Fruit fly (Drosophila melanogaster) whole organism, prepupa: ENCODE results near the gene Drgx.

Source experiments
- CG10631 ChIP-seq: fragments of 200-800 bp; sonication (Bioruptor generic); optimal IDR thresholded peaks from 2 replicates; lab custom pipeline; 2016; ENCODE audit warnings: missing biosample characterization, missing genetic modification characterization
- CG10669 ChIP-seq: fragments of 200-800 bp; sonication (Bioruptor generic); optimal IDR thresholded peaks from 3 replicates; lab custom pipeline; 2018; ENCODE audit warnings: missing biosample characterization, mild to moderate bottlenecking, missing genetic modification characterization, moderate library complexity
- CG11902 ChIP-seq: fragments of 200-800 bp; sonication (Bioruptor generic); optimal IDR thresholded peaks from 3 replicates; lab custom pipeline; 2016; ENCODE audit warnings: missing biosample characterization, missing genetic modification characterization
- CG15336 ChIP-seq: fragments of 200-800 bp; sonication (Bioruptor generic); IDR thresholded peaks from 2 replicates; pipeline ENCODE4 v1.3.6; 2022; ENCODE audit warnings: missing biosample characterization, missing genetic modification characterization
- CG1621 ChIP-seq: fragments of 200-800 bp; sonication (Bioruptor generic); optimal IDR thresholded peaks from 3 replicates; lab custom pipeline; 2018; ENCODE audit warnings: missing biosample characterization, mild to moderate bottlenecking, missing genetic modification characterization
- CG16779 ChIP-seq: fragments of 200-800 bp; sonication (Bioruptor generic); optimal IDR thresholded peaks from 3 replicates; lab custom pipeline; 2017; ENCODE audit warnings: missing biosample characterization, mild to moderate bottlenecking, missing genetic modification characterization
- CG3032 ChIP-seq: fragments of 200-800 bp; optimal IDR thresholded peaks from 2 replicates; lab custom pipeline; 2019; ENCODE audit warnings: missing biosample characterization, mild to moderate bottlenecking, missing genetic modification characterization, moderate library complexity
- CG32006 ChIP-seq: fragments of 200-800 bp; sonication (Bioruptor generic); optimal IDR thresholded peaks from 3 replicates; lab custom pipeline; 2017; ENCODE audit warnings: missing biosample characterization, mild to moderate bottlenecking, missing genetic modification characterization
- CG34406 ChIP-seq: fragments of 200-800 bp; sonication (Bioruptor generic); optimal IDR thresholded peaks from 3 replicates; lab custom pipeline; 2016; ENCODE audit warnings: missing biosample characterization, missing genetic modification characterization
- CG3919 ChIP-seq: fragments of 200-800 bp; sonication (Bioruptor generic); optimal IDR thresholded peaks from 3 replicates; lab custom pipeline; 2016; ENCODE audit warnings: missing biosample characterization, missing genetic modification characterization
- CG4318 ChIP-seq: fragments of 200-800 bp; sonication (Bioruptor generic); optimal IDR thresholded peaks from 3 replicates; lab custom pipeline; 2017; ENCODE audit warnings: missing biosample characterization, mild to moderate bottlenecking, missing genetic modification characterization
- CG6276 ChIP-seq: fragments of 200-800 bp; sonication (Bioruptor generic); optimal IDR thresholded peaks from 2 replicates; lab custom pipeline; 2017; ENCODE audit warnings: missing biosample characterization, mild to moderate bottlenecking, missing genetic modification characterization
- CG8119 ChIP-seq: fragments of 200-800 bp; sonication (Bioruptor generic); IDR thresholded peaks from 3 replicates; pipeline ENCODE4 v1.3.6; 2022; ENCODE audit warnings: missing biosample characterization, missing genetic modification characterization
- CG8319 ChIP-seq: fragments of 200-800 bp; sonication (Bioruptor generic); optimal IDR thresholded peaks from 3 replicates; lab custom pipeline; 2016; ENCODE audit warnings: missing biosample characterization, missing genetic modification characterization
- CG8632 ChIP-seq: fragments of 200-800 bp; sonication (Bioruptor generic); optimal IDR thresholded peaks from 3 replicates; lab custom pipeline; 2016; ENCODE audit warnings: missing biosample characterization, missing genetic modification characterization
- Eip75B ChIP-seq: fragments of 200-800 bp; sonication (Bioruptor generic); optimal IDR thresholded peaks from 3 replicates; lab custom pipeline; 2016; ENCODE audit warnings: missing biosample characterization, missing genetic modification characterization
- Eip78C ChIP-seq: fragments of 200-800 bp; sonication (Bioruptor generic); peaks from one replicate; lab custom pipeline; 2016; ENCODE audit warnings: missing biosample characterization, missing genetic modification characterization
- Eip93F ChIP-seq: fragments of 200-800 bp; sonication (Bioruptor generic); optimal IDR thresholded peaks from 2 replicates; lab custom pipeline; 2016; ENCODE audit warnings: missing biosample characterization, mild to moderate bottlenecking, missing genetic modification characterization
- Hr39 ChIP-seq: fragments of 200-800 bp; sonication (Bioruptor generic); optimal IDR thresholded peaks from 2 replicates; lab custom pipeline; 2016; ENCODE audit warnings: missing biosample characterization, missing genetic modification characterization
- Hr4 ChIP-seq: fragments of 200-800 bp; sonication (Bioruptor generic); optimal IDR thresholded peaks from 3 replicates; lab custom pipeline; 2016; ENCODE audit warnings: missing biosample characterization, missing genetic modification characterization
- Lpt ChIP-seq: fragments of 200-800 bp; sonication (Bioruptor generic); optimal IDR thresholded peaks from 3 replicates; lab custom pipeline; 2016; ENCODE audit warnings: missing biosample characterization, missing genetic modification characterization
- Met ChIP-seq: fragments of 200-800 bp; sonication (Bioruptor generic); optimal IDR thresholded peaks from 3 replicates; lab custom pipeline; 2016; ENCODE audit warnings: missing biosample characterization, missing genetic modification characterization
- OdsH ChIP-seq: fragments of 200-800 bp; sonication (Bioruptor generic); optimal IDR thresholded peaks from 3 replicates; lab custom pipeline; 2016; ENCODE audit warnings: missing biosample characterization, missing genetic modification characterization
- Smox ChIP-seq: fragments of 200-800 bp; sonication (Bioruptor generic); optimal IDR thresholded peaks from 3 replicates; lab custom pipeline; 2016; ENCODE audit warnings: missing biosample characterization, missing genetic modification characterization
- Sox102F ChIP-seq: fragments of 200-800 bp; sonication (Bioruptor generic); optimal IDR thresholded peaks from 2 replicates; lab custom pipeline; 2016; ENCODE audit warnings: missing biosample characterization, mild to moderate bottlenecking, missing genetic modification characterization
- Sox14 ChIP-seq: fragments of 200-800 bp; sonication (Bioruptor generic); optimal IDR thresholded peaks from 3 replicates; lab custom pipeline; 2016; ENCODE audit warnings: missing biosample characterization, missing genetic modification characterization
- Sox15 ChIP-seq: fragments of 200-800 bp; sonication (Bioruptor generic); optimal IDR thresholded peaks from 3 replicates; lab custom pipeline; 2016; ENCODE audit warnings: missing biosample characterization, missing genetic modification characterization
- achi ChIP-seq: fragments of 200-800 bp; sonication (Bioruptor generic); optimal IDR thresholded peaks from 3 replicates; lab custom pipeline; 2016; ENCODE audit warnings: missing biosample characterization, missing genetic modification characterization
- dac ChIP-seq: fragments of 200-800 bp; sonication (Bioruptor generic); optimal IDR thresholded peaks from 2 replicates; lab custom pipeline; 2017; ENCODE audit warnings: missing biosample characterization, mild to moderate bottlenecking, missing genetic modification characterization
- dsx ChIP-seq: fragments of 200-800 bp; optimal IDR thresholded peaks from 3 replicates; lab custom pipeline; 2019; ENCODE audit warnings: missing biosample characterization, mild to moderate bottlenecking, missing genetic modification characterization, moderate library complexity; ENCODE audit not compliant: poor library complexity, severe bottlenecking
- eg ChIP-seq: fragments of 200-800 bp; sonication (Bioruptor generic); IDR thresholded peaks from 3 replicates; pipeline ENCODE4 v1.3.6; 2022; ENCODE audit warnings: missing biosample characterization, missing genetic modification characterization
- esn ChIP-seq: fragments of 200-800 bp; sonication (Bioruptor generic); optimal IDR thresholded peaks from 2 replicates; lab custom pipeline; 2016; ENCODE audit warnings: missing biosample characterization, mild to moderate bottlenecking, missing genetic modification characterization, moderate library complexity
- fd85E ChIP-seq: fragments of 200-800 bp; sonication (Bioruptor generic); optimal IDR thresholded peaks from 3 replicates; lab custom pipeline; 2016; ENCODE audit warnings: missing biosample characterization, missing genetic modification characterization
- fkh ChIP-seq: fragments of 200-800 bp; sonication (Bioruptor generic); optimal IDR thresholded peaks from 3 replicates; lab custom pipeline; 2017; ENCODE audit warnings: missing biosample characterization, mild to moderate bottlenecking, missing genetic modification characterization, moderate library complexity
- lz ChIP-seq: fragments of 200-800 bp; sonication (Bioruptor generic); optimal IDR thresholded peaks from 3 replicates; lab custom pipeline; 2016; ENCODE audit warnings: missing biosample characterization, missing genetic modification characterization
- pdm3 ChIP-seq: fragments of 200-800 bp; sonication (Bioruptor generic); optimal IDR thresholded peaks from 3 replicates; lab custom pipeline; 2016; ENCODE audit warnings: missing biosample characterization, missing genetic modification characterization
- salr ChIP-seq, 2 experiments: fragments of 200-800 bp; sonication (Bioruptor generic); optimal IDR thresholded peaks; 3 replicates each; lab custom pipeline; 2016 to 2018; ENCODE audit warnings: missing biosample characterization in 2 of 2, missing genetic modification characterization in 2 of 2, mild to moderate bottlenecking in 1 of 2
- spab ChIP-seq: fragments of 200-800 bp; sonication (Bioruptor generic); optimal IDR thresholded peaks from 2 replicates; lab custom pipeline; 2017; ENCODE audit warnings: missing biosample characterization, mild to moderate bottlenecking, missing genetic modification characterization, missing genetic modification reagents
- ss ChIP-seq, 2 experiments: fragments of 200-800 bp; sonication (Bioruptor generic); optimal IDR thresholded peaks; 2 replicates in 1 of 2; 3 replicates in 1 of 2; lab custom pipeline; 2017 to 2018; ENCODE audit warnings: mild to moderate bottlenecking in 2 of 2, missing biosample characterization in 2 of 2, missing genetic modification characterization in 2 of 2, moderate library complexity in 1 of 2
- svp ChIP-seq: fragments of 200-800 bp; sonication (Bioruptor generic); peaks from one replicate; lab custom pipeline; 2016; ENCODE audit warnings: missing biosample characterization, missing genetic modification characterization
- topi ChIP-seq: fragments of 200-800 bp; sonication (Bioruptor generic); optimal IDR thresholded peaks from 3 replicates; lab custom pipeline; 2016; ENCODE audit warnings: missing biosample characterization, missing genetic modification characterization
- vri ChIP-seq: fragments of 200-800 bp; sonication (Bioruptor generic); optimal IDR thresholded peaks from 3 replicates; lab custom pipeline; 2016; ENCODE audit warnings: missing biosample characterization, mild to moderate bottlenecking, missing genetic modification characterization

The Drgx gene

dm6 chr2L:3712949-3713416, 50.4 kb downstream of the Drgx start, which contains the start of the genes CG31955 and CG2818:
CG31955 (minus strand) TSS chr2L:3713105.
CG2818 (plus strand) TSS chr2L:3713360.
- peak; percentile 74 for TF ChIP-seq svp (GFP tag; lab: Kevin White, UChicago)
- peak; percentile 0 for TF ChIP-seq Eip75B (GFP tag; lab: Kevin White, UChicago)
- TF ChIP-seq CG16779: no peak
- TF ChIP-seq OdsH (GFP tag; lab: Kevin White, UChicago): peak; percentile 11
- TF ChIP-seq lz: peak; percentile 11
- TF ChIP-seq esn (GFP tag; lab: Kevin White, UChicago): peak; percentile 7
- peak; percentile 41 for TF ChIP-seq achi (GFP tag; lab: Kevin White, UChicago)
- TF ChIP-seq topi (GFP tag; lab: Kevin White, UChicago): peak; percentile 18
- TF ChIP-seq Hr39 (GFP tag; lab: Kevin White, UChicago): peak; percentile 41
- peak; percentile 46 for TF ChIP-seq dsx (GFP tag; lab: Kevin White, UChicago)
- no peak for TF ChIP-seq Eip93F (GFP tag; lab: Kevin White, UChicago)
- no peak for TF ChIP-seq spab (GFP tag; lab: Kevin White, UChicago)
- peak; percentile 40 for TF ChIP-seq pdm3 (GFP tag; lab: Kevin White, UChicago)
- peak; percentile 22 for TF ChIP-seq Eip78C (GFP tag; lab: Kevin White, UChicago)
- TF ChIP-seq Smox (GFP tag; lab: Kevin White, UChicago): peak; percentile 32
- no peak for TF ChIP-seq CG8319 (GFP tag; lab: Kevin White, UChicago)
- TF ChIP-seq Met (GFP tag; lab: Kevin White, UChicago): peak; percentile 43
- TF ChIP-seq Sox14: peak; percentile 25
- peak; percentile 21 for TF ChIP-seq CG3919 (GFP tag; lab: Kevin White, UChicago)
- peak; percentile 64 for TF ChIP-seq Hr4 (GFP tag; lab: Kevin White, UChicago)
- TF ChIP-seq, all 60 proteins: peak for 16

dm6 chr2L:3713545-3714156, 51.1 kb downstream of the Drgx start:
- TF ChIP-seq dsx (GFP tag; lab: Kevin White, UChicago) (no peak), lz (no peak), Hr4 (GFP tag; lab: Kevin White, UChicago) (peak; percentile 4), fkh (GFP tag; lab: Kevin White, UChicago) (peak; percentile 14), fd85E (GFP tag; lab: Kevin White, UChicago) (no peak), CG3032 (tag; lab: Kevin White, UChicago) (no peak), spab (GFP tag; lab: Kevin White, UChicago) (no peak), CG1621 (tag; lab: Kevin White, UChicago) (no peak), vri (GFP tag; lab: Kevin White, UChicago) (peak; percentile 33), svp (GFP tag; lab: Kevin White, UChicago) (peak; percentile 9), CG11902 (GFP tag; lab: Kevin White, UChicago) (no peak), CG34406 (no peak), CG8119 (GFP tag; lab: Robert Waterston, UW) (no peak), salr (GFP tag; optimal IDR thresholded peaks at IDR 0.05; lab: Kevin White, UChicago) (no peak), Lpt (GFP tag; lab: Kevin White, UChicago) (no peak), CG32006 (GFP tag; lab: Kevin White, UChicago) (no peak), eg (GFP tag; lab: Robert Waterston, UW) (peak; percentile 44; the same call in 1 of the 3 replicates), CG10669 (GFP tag; lab: Kevin White, UChicago) (no peak), CG6276 (GFP tag; lab: Kevin White, UChicago) (no peak), CG8319 (GFP tag; lab: Kevin White, UChicago) (no peak), Sox14 (no peak), pdm3 (GFP tag; lab: Kevin White, UChicago) (no peak), esn (GFP tag; lab: Kevin White, UChicago) (no peak), CG3919 (GFP tag; lab: Kevin White, UChicago) (no peak), Sox15 (GFP tag; lab: Kevin White, UChicago) (no peak), Sox102F (GFP tag; lab: Kevin White, UChicago) (no peak), CG8632 (no peak), CG4318 (GFP tag; lab: Kevin White, UChicago) (no peak), Eip78C (GFP tag; lab: Kevin White, UChicago) (peak; percentile 62), ss (GFP tag; optimal IDR thresholded peaks at IDR 0.05; lab: Kevin White, UChicago) (no peak), Eip75B (GFP tag; lab: Kevin White, UChicago) (no peak), CG10631 (GFP tag; lab: Kevin White, UChicago) (no peak), CG15336 (no peak), OdsH (GFP tag; lab: Kevin White, UChicago) (no peak), dac (no peak), Met (GFP tag; lab: Kevin White, UChicago) (peak; percentile 5)
